Fruit fly (Drosophila melanogaster): Measurements from ENCODE around the gene CG43843.

CG43843 gene

dm6 chrX:18506639-18507528, 46.7 kb upstream of the CG43843 start (continued):
- TF ChIP-seq ttk (GFP tag; IDR thresholded peaks at IDR 0.05) (peak; percentile 68), row (GFP tag; IDR thresholded peaks at IDR 0.05) (peak; percentile 61; the same call in 2 of the 3 replicates), gem (tag; optimal IDR thresholded peaks at IDR 0.05) (peak; percentile 83), CG7271 (tag; optimal IDR thresholded peaks at IDR 0.05) (no peak), phol (tag; optimal IDR thresholded peaks at IDR 0.05) (peak; percentile 79), luna (GFP tag; optimal IDR thresholded peaks at IDR 0.05) (no peak), Dp (GFP tag; optimal IDR thresholded peaks at IDR 0.05) (no peak), CG2116 (GFP tag; optimal IDR thresholded peaks at IDR 0.05) (peak; percentile 41), C15 (GFP tag; IDR thresholded peaks at IDR 0.05) (no peak), CG15514 (GFP tag; optimal IDR thresholded peaks at IDR 0.05) (peak; percentile 74), CG30020 (tag; optimal IDR thresholded peaks at IDR 0.05) (no peak), bab2 (GFP tag; optimal IDR thresholded peaks at IDR 0.05) (peak; percentile 78), CG3726 (GFP tag; IDR thresholded peaks at IDR 0.05) (peak; percentile 54; the same call in 1 of the 3 replicates), al (GFP tag; IDR thresholded peaks at IDR 0.05) (peak; percentile 58; the same call in 1 of the 2 replicates), CG10565 (GFP tag; optimal IDR thresholded peaks at IDR 0.05) (peak; percentile 38)

- no peak for TF ChIP-seq Scr (GFP tag; IDR thresholded peaks at IDR 0.05; ENCODE audit: partially characterized antibody)
- TF ChIP-seq CG7987 (GFP tag; optimal IDR thresholded peaks at IDR 0.05), result no peak
- no peak for TF ChIP-seq CG2678 (tag; optimal IDR thresholded peaks at IDR 0.05)
- TF ChIP-seq HmgD (GFP tag; optimal IDR thresholded peaks at IDR 0.05), result peak; percentile 20
- no peak for TF ChIP-seq CG31365 (tag; optimal IDR thresholded peaks at IDR 0.05)
- TF ChIP-seq CG7839 (tag; optimal IDR thresholded peaks at IDR 0.05), result no peak
- no peak for TF ChIP-seq org-1 (GFP tag; optimal IDR thresholded peaks at IDR 0.05)
- TF ChIP-seq CG10147 (GFP tag; optimal IDR thresholded peaks at IDR 0.05), result no peak
- TF ChIP-seq CG1603 (tag; optimal IDR thresholded peaks at IDR 0.05), result peak; percentile 37
- TF ChIP-seq Myb (GFP tag; optimal IDR thresholded peaks at IDR 0.05), result no peak
- no peak for TF ChIP-seq CG12071 (GFP tag; optimal IDR thresholded peaks at IDR 0.05)
- no peak for TF ChIP-seq CG17802 (tag; optimal IDR thresholded peaks at IDR 0.05)
- TF ChIP-seq CG4328 (GFP tag; optimal IDR thresholded peaks at IDR 0.05), result no peak
- no peak for TF ChIP-seq Mes4 (GFP tag; optimal IDR thresholded peaks at IDR 0.05)
- peak; percentile 85; the same call in 3 of the 4 replicates for TF ChIP-seq chinmo (GFP tag; IDR thresholded peaks at IDR 0.05; ENCODE audit: partially characterized antibody)
- TF ChIP-seq gfzf (GFP tag; optimal IDR thresholded peaks at IDR 0.05), result peak; percentile 4
- TF ChIP-seq CG9932 (GFP tag; IDR thresholded peaks at IDR 0.05), result no peak
- no peak for TF ChIP-seq Dbx (GFP tag; IDR thresholded peaks at IDR 0.05)
- no peak for TF ChIP-seq ap (GFP tag; IDR thresholded peaks at IDR 0.05)
- no peak for TF ChIP-seq dpn (GFP tag; optimal IDR thresholded peaks at IDR 0.05)
- TF ChIP-seq wek (GFP tag; optimal IDR thresholded peaks at IDR 0.05), result peak; percentile 32
- no peak for TF ChIP-seq gem (tag; optimal IDR thresholded peaks at IDR 0.05)
- TF ChIP-seq NC2β (GFP tag; optimal IDR thresholded peaks at IDR 0.05), result no peak
- TF ChIP-seq CG31224 (GFP tag; IDR thresholded peaks at IDR 0.05), result no peak
- TF ChIP-seq da (GFP tag; optimal IDR thresholded peaks at IDR 0.05), result no peak
- no peak for TF ChIP-seq CG1602 (GFP tag; optimal IDR thresholded peaks at IDR 0.05)
- no peak for TF ChIP-seq CG13624 (GFP tag; optimal IDR thresholded peaks at IDR 0.05)
- no peak for TF ChIP-seq Side (GFP tag; optimal IDR thresholded peaks at IDR 0.05)
- TF ChIP-seq CG13287 (GFP tag; IDR thresholded peaks at IDR 0.05; ENCODE audit: partially characterized antibody), result peak; percentile 43; the same call in 1 of the 2 replicates
- no peak for TF ChIP-seq CG9797 (GFP tag; optimal IDR thresholded peaks at IDR 0.05)
- no peak for TF ChIP-seq gro (GFP tag; optimal IDR thresholded peaks at IDR 0.05)
- TF ChIP-seq CG10366 (GFP tag; IDR thresholded peaks at IDR 0.05), result no peak
- peak; percentile 40 for TF ChIP-seq CG15514 (GFP tag; optimal IDR thresholded peaks at IDR 0.05)
- TF ChIP-seq CG8765 (GFP tag; IDR thresholded peaks at IDR 0.05), result no peak
Measured at dm6 chrX:18504948-18505597, 44.9 kb upstream of the CG43843 start, which contains the start of gene Wnt5. TSS of gene Wnt5 (minus strand) at chrX:18505405.
